Worm (Caenorhabditis elegans): ENCODE measurements around the gene stim-1.

ce11 chrIII:444101-444500 lies 25.6 kb upstream of the stim-1 start, which contains the start of gene Y55B1BR.8:
- no peak for TF ChIP-seq him-1 (tag; optimal IDR thresholded peaks at IDR 0.05)
- TF ChIP-seq W03F9.2 (tag; optimal IDR thresholded peaks at IDR 0.05): no peak
- no peak for TF ChIP-seq dao-5 (tag; optimal IDR thresholded peaks at IDR 0.05)
